Worm (Caenorhabditis elegans): ENCODE results near the gene T02E9.6.

DNA sequence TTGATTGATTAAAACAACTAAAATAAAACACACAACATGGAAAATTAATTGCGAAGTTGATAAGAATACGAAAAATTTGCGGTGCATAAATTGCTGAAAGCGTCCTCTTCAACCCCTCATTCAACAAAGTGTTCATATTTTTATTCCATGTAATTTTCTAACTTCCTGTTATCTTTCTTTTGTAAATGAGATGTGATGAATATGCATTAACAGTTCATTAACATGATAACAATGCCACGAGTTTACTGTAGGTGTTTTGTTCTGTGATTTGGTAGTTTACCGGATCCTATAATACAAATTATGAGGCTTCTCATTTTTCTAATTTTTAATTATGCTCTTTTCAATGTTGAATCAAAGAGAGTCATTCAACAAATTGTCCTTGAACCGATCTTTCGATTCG, 5.0 kb downstream of the T02E9.6 start, which contains the start of gene F47G9.6:
- TF ChIP-seq ztf-11 (tag; optimal IDR thresholded peaks at IDR 0.05) = no peak
- no peak for TF ChIP-seq blmp-1 (tag; optimal IDR thresholded peaks at IDR 0.05; ENCODE audit: insufficient read depth)
- TF ChIP-seq nhr-237 (tag; optimal IDR thresholded peaks at IDR 0.05) = no peak
- no peak for TF ChIP-seq sma-3 (GFP tag; optimal IDR thresholded peaks at IDR 0.05)
